Fruit fly (Drosophila melanogaster) whole organism, wandering third instar larva: ENCODE results near the gene CG33229.

Experiments
- Abd-B ChIP-seq: fragments of >200 bp; optimal IDR thresholded peaks from 2 replicates; lab custom pipeline; 2017; ENCODE audit warnings: missing biosample characterization, missing genetic modification characterization
- CG32264 ChIP-seq: fragments of 200-800 bp; sonication (Bioruptor generic); optimal IDR thresholded peaks from 2 replicates; lab custom pipeline; 2016; ENCODE audit warnings: missing biosample characterization, missing genetic modification characterization
- CG9705 ChIP-seq: fragments of 200-800 bp; sonication (Bioruptor generic); optimal IDR thresholded peaks from 2 replicates; lab custom pipeline; 2018; ENCODE audit warnings: missing biosample characterization, mild to moderate bottlenecking, missing genetic modification characterization
- CrebA ChIP-seq: fragments of 200-800 bp; sonication (Bioruptor generic); optimal IDR thresholded peaks from 2 replicates; lab custom pipeline; 2016; ENCODE audit warnings: missing biosample characterization, mild to moderate bottlenecking, missing genetic modification characterization, borderline replicate concordance
- Dfd ChIP-seq: fragments of >200 bp; optimal IDR thresholded peaks from 2 replicates; lab custom pipeline; 2017; ENCODE audit warnings: missing biosample characterization, missing genetic modification characterization
- Dif ChIP-seq: fragments of 200-275, 200-300 bp; sonication (Bioruptor generic); optimal IDR thresholded peaks from 2 replicates; lab custom pipeline; 2018; ENCODE audit warnings: missing biosample characterization, missing genetic modification characterization; ENCODE audit not compliant: partially characterized antibody
- GATAd ChIP-seq: sonication (Bioruptor generic); optimal IDR thresholded peaks from 2 replicates; lab custom pipeline; 2016; ENCODE audit warnings: missing biosample characterization, missing genetic modification characterization
- HLH106 ChIP-seq: fragments of 200-800 bp; optimal IDR thresholded peaks from 3 replicates; lab custom pipeline; 2019; ENCODE audit warnings: missing biosample characterization, mild to moderate bottlenecking, missing genetic modification characterization, moderate library complexity
- Hr78 ChIP-seq: fragments of >200 bp; optimal IDR thresholded peaks from 2 replicates; lab custom pipeline; 2017; ENCODE audit warnings: missing biosample characterization, missing genetic modification characterization
- Hr83 ChIP-seq: fragments of 200-300 bp; sonication (Bioruptor generic); optimal IDR thresholded peaks from 2 replicates; lab custom pipeline; 2016; ENCODE audit warnings: missing biosample characterization, mild to moderate bottlenecking, missing genetic modification characterization, moderate library complexity; ENCODE audit not compliant: poor library complexity, severe bottlenecking
- Jra ChIP-seq: sonication (Bioruptor generic); optimal IDR thresholded peaks from 2 replicates; lab custom pipeline; 2016; ENCODE audit warnings: missing biosample characterization, missing genetic modification characterization
- Mio ChIP-seq: sonication (Bioruptor generic); optimal IDR thresholded peaks from 2 replicates; lab custom pipeline; 2016; ENCODE audit warnings: missing biosample characterization, missing genetic modification characterization
- N ChIP-seq: fragments of >200 bp; optimal IDR thresholded peaks from 2 replicates; lab custom pipeline; 2018; ENCODE audit warnings: missing biosample characterization, missing external identifiers, missing genetic modification characterization
- OdsH ChIP-seq: fragments of 200-800 bp; sonication (Bioruptor generic); optimal IDR thresholded peaks from 2 replicates; lab custom pipeline; 2016; ENCODE audit warnings: missing biosample characterization, mild to moderate bottlenecking, missing genetic modification characterization
- Rel ChIP-seq, 2 experiments: fragments of 200-800 bp; sonication (Bioruptor generic) in 1 of 2; optimal IDR thresholded peaks; 2 replicates in 1 of 2; 3 replicates in 1 of 2; lab custom pipeline; 2016 to 2019; ENCODE audit warnings: mild to moderate bottlenecking in 2 of 2, missing biosample characterization in 2 of 2, missing genetic modification characterization in 2 of 2, moderate library complexity in 1 of 2
- Sp1 ChIP-seq: fragments of 200-800 bp; sonication (Bioruptor generic); optimal IDR thresholded peaks from 3 replicates; lab custom pipeline; 2019; ENCODE audit warnings: missing biosample characterization, mild to moderate bottlenecking, missing genetic modification characterization, moderate library complexity
- Vsx2 ChIP-seq: fragments of 200-300, 225-300 bp; sonication (Bioruptor generic); optimal IDR thresholded peaks from 2 replicates; lab custom pipeline; 2018; ENCODE audit warnings: missing biosample characterization, missing genetic modification characterization; ENCODE audit not compliant: partially characterized antibody
- br ChIP-seq: fragments of 200-800 bp; sonication (Bioruptor generic); optimal IDR thresholded peaks from 2 replicates; lab custom pipeline; 2016; ENCODE audit warnings: missing biosample characterization, missing genetic modification characterization
- brk ChIP-seq: fragments of 200-800 bp; sonication (Bioruptor generic); optimal IDR thresholded peaks from 2 replicates; lab custom pipeline; 2016; ENCODE audit warnings: missing biosample characterization, mild to moderate bottlenecking, missing genetic modification characterization
- dl ChIP-seq, 2 experiments: fragments of 175-275, 200-275 bp in 1 of 2; fragments of 200-275 bp in 1 of 2; sonication (Bioruptor generic); optimal IDR thresholded peaks; lab custom pipeline; 2018; ENCODE audit warnings: mild to moderate bottlenecking in 2 of 2, missing biosample characterization in 2 of 2, missing genetic modification characterization in 2 of 2, moderate library complexity in 2 of 2; ENCODE audit not compliant: partially characterized antibody in 2 of 2, insufficient read depth in 1 of 2
- dmrt93B ChIP-seq: fragments of 200-800 bp; sonication (Bioruptor generic); optimal IDR thresholded peaks from 2 replicates; lab custom pipeline; 2018; ENCODE audit warnings: missing biosample characterization, mild to moderate bottlenecking, missing genetic modification characterization
- dsf ChIP-seq: sonication (Bioruptor generic); optimal IDR thresholded peaks from 2 replicates; lab custom pipeline; 2016; ENCODE audit warnings: missing biosample characterization, missing genetic modification characterization, borderline replicate concordance
- ey ChIP-seq: fragments of 200-800 bp; sonication (Bioruptor generic); optimal IDR thresholded peaks from 2 replicates; lab custom pipeline; 2016; ENCODE audit warnings: missing biosample characterization, missing genetic modification characterization
- foxo ChIP-seq, 2 experiments: fragments of 200-800 bp; sonication (Bioruptor generic); optimal IDR thresholded peaks; 2 replicates in 1 of 2; 3 replicates in 1 of 2; lab custom pipeline; 2016 to 2017; ENCODE audit warnings: missing biosample characterization in 2 of 2, missing genetic modification characterization in 2 of 2
- fru ChIP-seq: fragments of 200-800 bp; sonication (Bioruptor generic); optimal IDR thresholded peaks from 3 replicates; lab custom pipeline; 2016; ENCODE audit warnings: missing biosample characterization, mild to moderate bottlenecking, missing genetic modification characterization
- h ChIP-seq: fragments of 200-800 bp; sonication (Bioruptor generic); optimal IDR thresholded peaks from 3 replicates; lab custom pipeline; 2016; ENCODE audit warnings: missing biosample characterization, mild to moderate bottlenecking, missing genetic modification characterization
- jim ChIP-seq: fragments of 175-275, 200-325 bp; sonication (Bioruptor generic); optimal IDR thresholded peaks from 2 replicates; lab custom pipeline; 2016; ENCODE audit warnings: missing biosample characterization, mild to moderate bottlenecking, missing genetic modification characterization
- lola ChIP-seq: fragments of >200 bp; optimal IDR thresholded peaks from 2 replicates; lab custom pipeline; 2017; ENCODE audit warnings: missing biosample characterization, missing genetic modification characterization
- pan ChIP-seq: fragments of >200 bp; optimal IDR thresholded peaks from 2 replicates; lab custom pipeline; 2017
- psq ChIP-seq: fragments of 200-800 bp; sonication (Bioruptor generic); optimal IDR thresholded peaks from 3 replicates; lab custom pipeline; 2017; ENCODE audit warnings: missing biosample characterization, mild to moderate bottlenecking, missing genetic modification characterization, moderate library complexity
- rgr ChIP-seq: fragments of 200-800 bp; sonication (Bioruptor generic); optimal IDR thresholded peaks from 3 replicates; lab custom pipeline; 2016; ENCODE audit warnings: missing biosample characterization, mild to moderate bottlenecking, missing genetic modification characterization
- sage ChIP-seq: fragments of 200-800 bp; sonication (Bioruptor generic); optimal IDR thresholded peaks from 2 replicates; lab custom pipeline; 2016; ENCODE audit warnings: missing biosample characterization, mild to moderate bottlenecking, missing genetic modification characterization
- sv ChIP-seq: fragments of 200-800 bp; sonication (Bioruptor generic); optimal IDR thresholded peaks from 3 replicates; lab custom pipeline; 2016; ENCODE audit warnings: missing biosample characterization, missing genetic modification characterization
- tai ChIP-seq: sonication (Bioruptor generic); optimal IDR thresholded peaks from 2 replicates; lab custom pipeline; 2016; ENCODE audit warnings: missing biosample characterization, missing genetic modification characterization
- usp ChIP-seq: fragments of >200 bp; optimal IDR thresholded peaks from 2 replicates; lab custom pipeline; 2017; ENCODE audit warnings: missing biosample characterization, missing genetic modification characterization
- woc ChIP-seq: sonication (Bioruptor generic); optimal IDR thresholded peaks from 2 replicates; lab custom pipeline; 2016; ENCODE audit warnings: missing biosample characterization, mild to moderate bottlenecking, missing genetic modification characterization

CG33229 gene

DNA sequence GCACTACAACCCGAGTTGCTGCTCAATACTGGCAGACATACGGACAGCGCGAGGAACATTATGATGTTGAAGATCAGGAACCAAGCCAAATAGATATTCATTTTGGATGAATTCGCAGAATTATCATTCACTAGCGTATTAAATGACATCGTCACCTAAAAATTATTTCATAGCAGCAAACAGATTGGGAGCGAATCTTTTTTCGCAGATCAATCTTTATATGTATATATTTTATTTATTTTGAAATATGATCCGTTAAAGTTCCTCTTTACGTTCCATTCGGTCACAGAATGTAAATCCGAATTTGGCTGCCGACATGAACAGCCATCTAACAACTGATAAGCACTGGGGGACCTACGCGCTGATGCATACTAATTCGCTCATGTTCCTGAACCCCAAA lies 42.2 kb downstream of the CG33229 start, which contains the start of gene CG34263:
CG34263 (minus strand) TSS at position 101 of the 400 bp plus-strand sequence.
- TF ChIP-seq Rel (GFP tag; optimal IDR thresholded peaks at IDR 0.05; lab: Kevin White, UChicago), result no peak
- TF ChIP-seq Rel (tag; optimal IDR thresholded peaks at IDR 0.05; lab: Kevin White, UChicago), result no peak
- no peak for TF ChIP-seq dsf (GFP tag; lab: Kevin White, UChicago)
- no peak for TF ChIP-seq Hr78 (GFP tag; lab: Kevin White, UChicago)
- no peak for TF ChIP-seq foxo (GFP tag; optimal IDR thresholded peaks at IDR 0.05; lab: Kevin White, UChicago)
- TF ChIP-seq Jra, result no peak
- TF ChIP-seq h (GFP tag; lab: Kevin White, UChicago), result no peak
- TF ChIP-seq woc, result no peak
- no peak for TF ChIP-seq sage
- no peak for TF ChIP-seq N (GFP tag; lab: Kevin White, UChicago)
- TF ChIP-seq Hr83 (GFP tag; lab: Kevin White, UChicago), result no peak
- no peak for TF ChIP-seq lola
- no peak for TF ChIP-seq CG9705 (GFP tag; lab: Kevin White, UChicago)
- no peak for TF ChIP-seq Sp1 (GFP tag; lab: Kevin White, UChicago)
- TF ChIP-seq br (GFP tag; lab: Kevin White, UChicago), result no peak
- TF ChIP-seq GATAd (GFP tag; lab: Kevin White, UChicago), result no peak
- TF ChIP-seq Dif, result no peak
- TF ChIP-seq Vsx2 (GFP tag; lab: Kevin White, UChicago), result no peak
- TF ChIP-seq dl (GFP tag; optimal IDR thresholded peaks at IDR 0.05; lab: Kevin White, UChicago; ENCODE audit: insufficient read depth in 1 of 2, partially characterized antibody in 2 of 2), result no peak
- no peak for TF ChIP-seq usp (GFP tag; lab: Kevin White, UChicago)

DNA sequence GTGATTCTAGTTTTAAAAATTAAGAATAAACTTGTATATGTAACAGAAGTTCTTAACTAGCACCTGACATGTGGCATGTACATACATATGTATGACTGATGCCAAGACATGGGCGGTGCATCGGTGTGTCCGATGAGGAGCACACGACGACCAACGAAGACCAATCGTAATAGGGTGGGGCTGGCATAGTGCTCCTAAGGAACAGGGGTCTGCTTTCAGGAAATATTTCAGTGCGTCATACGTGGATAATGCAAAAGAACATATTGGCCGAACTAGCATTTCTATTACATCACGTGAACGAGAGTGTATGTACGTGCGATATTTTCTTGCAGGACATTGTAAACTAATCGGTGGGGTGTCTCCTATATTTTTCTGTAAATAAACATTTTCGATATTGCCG lies 43.4 kb downstream of the CG33229 start, which contains the start of gene miple1:
miple1 (plus strand) TSS at position 217 of the 400 bp plus-strand sequence.
- TF ChIP-seq sage (no peak), Sp1 (GFP tag; lab: Kevin White, UChicago) (no peak), Mio (GFP tag; lab: Kevin White, UChicago) (no peak), CG32264 (GFP tag; lab: Kevin White, UChicago) (no peak), OdsH (GFP tag; lab: Kevin White, UChicago) (no peak), sv (GFP tag; lab: Kevin White, UChicago) (no peak), pan (no peak), Dfd (no peak), dmrt93B (no peak), tai (GFP tag; lab: Kevin White, UChicago) (no peak), ey (no peak), CG9705 (GFP tag; lab: Kevin White, UChicago) (no peak), foxo (GFP tag; optimal IDR thresholded peaks at IDR 0.05; lab: Kevin White, UChicago) (no peak), woc (no peak), GATAd (GFP tag; lab: Kevin White, UChicago) (no peak), br (GFP tag; lab: Kevin White, UChicago) (no peak), dsf (GFP tag; lab: Kevin White, UChicago) (no peak), fru (GFP tag; lab: Kevin White, UChicago) (no peak), Dif (no peak)
- TF ChIP-seq, all 38 proteins: peak for 0

DNA sequence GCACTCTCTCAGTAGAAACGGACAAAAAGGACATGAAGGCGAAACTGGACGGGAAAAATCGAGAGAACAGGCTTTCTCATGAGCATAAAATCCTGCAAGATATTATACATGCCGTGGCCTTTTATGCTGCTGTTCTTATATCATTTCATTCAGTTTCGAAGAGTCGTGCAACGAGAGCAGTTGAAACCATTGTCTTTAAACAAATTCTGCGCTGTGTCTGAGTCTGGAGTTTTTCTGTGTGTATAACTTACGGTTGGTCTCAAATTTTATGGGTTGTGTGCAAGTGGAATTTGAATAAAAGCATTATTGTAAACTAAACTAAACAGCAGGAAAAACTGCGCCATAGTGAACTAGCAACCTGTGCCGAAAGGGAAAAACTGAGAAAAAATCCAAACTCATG lies 44.0 kb downstream of the CG33229 start:
- no peak for TF ChIP-seq fru (GFP tag; lab: Kevin White, UChicago)
- no peak for TF ChIP-seq tai (GFP tag; lab: Kevin White, UChicago)

DNA sequence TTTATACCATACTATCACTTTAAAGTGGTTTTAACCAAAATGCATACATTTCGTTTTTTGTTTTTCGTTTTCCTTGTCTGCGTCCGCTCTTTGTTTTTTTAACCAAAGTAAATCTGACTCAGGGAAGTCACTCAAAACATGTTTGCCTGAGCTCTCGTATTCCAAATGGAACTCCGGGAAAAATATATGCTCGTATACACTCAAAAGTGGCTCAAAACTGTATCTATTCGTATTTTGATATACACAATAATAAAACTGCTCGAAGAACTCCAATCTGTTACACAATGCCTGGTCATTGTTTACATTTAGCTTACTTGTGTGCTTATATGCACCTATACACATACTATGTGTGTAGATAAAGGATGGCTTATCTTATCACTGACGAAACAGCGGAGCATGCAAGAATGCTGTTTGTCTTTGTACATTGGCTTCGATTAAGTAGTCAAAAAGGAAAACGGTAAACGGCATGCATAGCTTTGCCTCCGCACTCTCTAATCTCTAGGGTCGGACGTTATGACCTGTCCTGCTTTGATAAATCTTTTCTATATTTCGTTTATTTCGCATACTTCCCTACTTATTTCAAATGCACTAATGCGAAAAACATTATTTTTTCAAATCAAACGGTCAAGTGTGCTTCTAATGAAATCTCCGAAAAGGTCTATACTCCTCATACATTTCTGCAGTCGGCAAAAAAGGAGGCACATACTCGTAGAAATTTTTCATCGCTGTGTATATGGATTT lies 47.3 kb downstream of the CG33229 start, which contains the start of gene miple2:
miple2 (plus strand) TSS at position 441 of the 741 bp plus-strand sequence.
- TF ChIP-seq h (GFP tag; lab: Kevin White, UChicago), result peak; percentile 70
- TF ChIP-seq tai (GFP tag; lab: Kevin White, UChicago), result no peak
- no peak for TF ChIP-seq Abd-B (GFP tag; lab: Kevin White, UChicago)
- TF ChIP-seq dmrt93B, result peak; percentile 43
- peak; percentile 52 for TF ChIP-seq woc
- no peak for TF ChIP-seq dsf (GFP tag; lab: Kevin White, UChicago)
- peak; percentile 50 for TF ChIP-seq HLH106 (tag; lab: Kevin White, UChicago)
- TF ChIP-seq OdsH (GFP tag; lab: Kevin White, UChicago), result peak; percentile 67
- peak in 1 of 2 experiments; percentile 64 for TF ChIP-seq foxo (GFP tag; optimal IDR thresholded peaks at IDR 0.05; lab: Kevin White, UChicago)
- TF ChIP-seq jim (GFP tag; lab: Kevin White, UChicago), result no peak
- no peak for TF ChIP-seq lola
- TF ChIP-seq dl (GFP tag; optimal IDR thresholded peaks at IDR 0.05; lab: Kevin White, UChicago; ENCODE audit: insufficient read depth in 1 of 2, partially characterized antibody in 2 of 2), result no peak
- no peak for TF ChIP-seq CG32264 (GFP tag; lab: Kevin White, UChicago)
- no peak for TF ChIP-seq GATAd (GFP tag; lab: Kevin White, UChicago)
- TF ChIP-seq fru (GFP tag; lab: Kevin White, UChicago), result peak; percentile 71
- peak; percentile 53 for TF ChIP-seq Rel (GFP tag; optimal IDR thresholded peaks at IDR 0.05; lab: Kevin White, UChicago)
- no peak for TF ChIP-seq Rel (tag; optimal IDR thresholded peaks at IDR 0.05; lab: Kevin White, UChicago)
- TF ChIP-seq brk (GFP tag; lab: Kevin White, UChicago), result no peak
- TF ChIP-seq Jra, result no peak
- peak; percentile 25 for TF ChIP-seq sv (GFP tag; lab: Kevin White, UChicago)
- peak; percentile 58 for TF ChIP-seq CrebA (GFP tag; lab: Kevin White, UChicago)
- TF ChIP-seq rgr, result peak; percentile 56
- no peak for TF ChIP-seq CG9705 (GFP tag; lab: Kevin White, UChicago)
- no peak for TF ChIP-seq Dif
- TF ChIP-seq usp (GFP tag; lab: Kevin White, UChicago), result no peak
- no peak for TF ChIP-seq N (GFP tag; lab: Kevin White, UChicago)
- no peak for TF ChIP-seq pan
- peak; percentile 61 for TF ChIP-seq ey
- peak; percentile 45 for TF ChIP-seq psq (GFP tag; lab: Kevin White, UChicago)
- TF ChIP-seq Vsx2 (GFP tag; lab: Kevin White, UChicago), result no peak
- TF ChIP-seq sage, result peak; percentile 49
- TF ChIP-seq Hr78 (GFP tag; lab: Kevin White, UChicago), result no peak
